Fruit fly (Drosophila melanogaster): ENCODE results near the gene CG46412.
A peak's percentile ranks its signal among the peaks of the same experiment; 100 is the strongest.

Gene CG46412

dm6 chr3L:11561946-11562760 lies 1.7 kb downstream of the CG46412 start, which contains the start of the genes CG7394 and Mob2 (continued):
- TF ChIP-seq Hr4 (GFP tag; optimal IDR thresholded peaks at IDR 0.05) (peak; percentile 93), svp (GFP tag) (peak; percentile 96), Eip75B (GFP tag; optimal IDR thresholded peaks at IDR 0.05) (peak; percentile 84), lz (GFP tag; optimal IDR thresholded peaks at IDR 0.05) (peak; percentile 86), topi (GFP tag; optimal IDR thresholded peaks at IDR 0.05) (peak; percentile 87), fkh (GFP tag; optimal IDR thresholded peaks at IDR 0.05) (peak; percentile 86), Smox (GFP tag; optimal IDR thresholded peaks at IDR 0.05) (peak; percentile 92), Lpt (GFP tag; optimal IDR thresholded peaks at IDR 0.05) (peak; percentile 60), dsx (GFP tag; optimal IDR thresholded peaks at IDR 0.05; ENCODE audit: poor library complexity, severe bottlenecking) (peak; percentile 80), dac (GFP tag; optimal IDR thresholded peaks at IDR 0.05) (peak; percentile 48)

DNA sequence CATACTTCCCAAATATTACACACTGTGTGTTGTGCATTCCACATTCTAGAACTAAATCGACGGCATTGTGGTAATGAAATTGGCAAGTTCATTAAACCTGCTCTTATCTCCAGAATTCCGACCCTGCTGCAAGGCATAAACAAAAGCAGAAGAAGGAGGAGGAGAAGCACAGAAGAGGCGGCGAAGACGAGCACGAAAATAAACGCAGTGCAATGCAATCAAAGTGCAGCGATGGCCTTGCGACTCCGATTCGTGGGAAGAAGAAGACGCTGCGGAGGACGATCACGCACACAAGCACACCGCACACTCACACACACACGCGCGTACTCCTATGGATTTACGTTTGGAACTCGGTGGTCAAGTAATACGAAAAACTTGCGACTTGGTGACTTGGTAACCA lies 3.0 kb downstream of the CG46412 start:
- TF ChIP-seq CG6163 (GFP tag; IDR thresholded peaks at IDR 0.05) (peak; percentile 34; the same call in 2 of the 3 replicates), svp (GFP tag) (peak; percentile 98), Hr39 (GFP tag; optimal IDR thresholded peaks at IDR 0.05) (peak; percentile 33), CG34406 (GFP tag; optimal IDR thresholded peaks at IDR 0.05) (no peak), ss (GFP tag; optimal IDR thresholded peaks at IDR 0.05) (peak; percentile 15 to 30)

dm6 chr3L:11557209-11557608 lies 6.7 kb downstream of the CG46412 start:
- peak; percentile 37 for TF ChIP-seq CG10669 (GFP tag; optimal IDR thresholded peaks at IDR 0.05)
- TF ChIP-seq CG32006 (GFP tag; optimal IDR thresholded peaks at IDR 0.05) = peak; percentile 0
- TF ChIP-seq dac (GFP tag; optimal IDR thresholded peaks at IDR 0.05) = no peak
- TF ChIP-seq eg (GFP tag; IDR thresholded peaks at IDR 0.05) = peak; percentile 74; the same call in 2 of the 3 replicates
- peak; percentile 71 for TF ChIP-seq CG16779 (tag; optimal IDR thresholded peaks at IDR 0.05)
- no peak for TF ChIP-seq Eip93F (GFP tag; optimal IDR thresholded peaks at IDR 0.05)
- TF ChIP-seq Met (GFP tag; optimal IDR thresholded peaks at IDR 0.05) = no peak
- TF ChIP-seq Eip75B (GFP tag; optimal IDR thresholded peaks at IDR 0.05) = no peak
- peak; percentile 70 for TF ChIP-seq CG6808 (GFP tag; optimal IDR thresholded peaks at IDR 0.05)
- TF ChIP-seq CG9139 (GFP tag; optimal IDR thresholded peaks at IDR 0.05) = peak; percentile 83
- TF ChIP-seq CG8119 (GFP tag; IDR thresholded peaks at IDR 0.05) = peak; percentile 72
- TF ChIP-seq Eip78C (GFP tag) = peak; percentile 40
- TF ChIP-seq CG15336 (GFP tag; IDR thresholded peaks at IDR 0.05) = peak; percentile 58; the same call in 1 of the 2 replicates
- TF ChIP-seq CG1621 (tag; optimal IDR thresholded peaks at IDR 0.05) = peak; percentile 25
- TF ChIP-seq CG6163 (GFP tag; IDR thresholded peaks at IDR 0.05) = peak; percentile 69
- no peak for TF ChIP-seq CG6792 (GFP tag; optimal IDR thresholded peaks at IDR 0.05)
- no peak for TF ChIP-seq CG34406 (GFP tag; optimal IDR thresholded peaks at IDR 0.05)
- TF ChIP-seq CG6854 (GFP tag; optimal IDR thresholded peaks at IDR 0.05) = no peak
- no peak for TF ChIP-seq lz (GFP tag; optimal IDR thresholded peaks at IDR 0.05)
- no peak for TF ChIP-seq CG8319 (GFP tag; optimal IDR thresholded peaks at IDR 0.05)
- 0 out of 2 replicates have a peak, but pooled peaks have one; percentile 16 for TF ChIP-seq Gug (GFP tag; IDR thresholded peaks at IDR 0.05)
- peak; percentile 74 for TF ChIP-seq svp (GFP tag)
- peak; percentile 8 for TF ChIP-seq CG11762 (GFP tag; optimal IDR thresholded peaks at IDR 0.05; ENCODE audit: insufficient read depth)
- peak; percentile 20 for TF ChIP-seq dsx (GFP tag; optimal IDR thresholded peaks at IDR 0.05; ENCODE audit: poor library complexity, severe bottlenecking)
- TF ChIP-seq net (GFP tag; optimal IDR thresholded peaks at IDR 0.05) = peak; percentile 70
- TF ChIP-seq Lpt (GFP tag; optimal IDR thresholded peaks at IDR 0.05) = peak; percentile 28
- TF ChIP-seq CG6276 (GFP tag; optimal IDR thresholded peaks at IDR 0.05) = peak; percentile 91
- peak; percentile 46 for TF ChIP-seq CG3919 (GFP tag; optimal IDR thresholded peaks at IDR 0.05)
- TF ChIP-seq Hr38 (GFP tag; optimal IDR thresholded peaks at IDR 0.05) = no peak
- peak; percentile 81 to 82 for TF ChIP-seq ss (GFP tag; optimal IDR thresholded peaks at IDR 0.05)
- peak in 1 of 2 experiments; percentile 11 for TF ChIP-seq salr (GFP tag; optimal IDR thresholded peaks at IDR 0.05)
- TF ChIP-seq spab (GFP tag; optimal IDR thresholded peaks at IDR 0.05) = peak; percentile 65
- TF ChIP-seq CG3032 (tag; optimal IDR thresholded peaks at IDR 0.05) = no peak
